Worm (Caenorhabditis elegans) whole organism, mixed stage, embryonic: ENCODE measurements around the gene glt-4.

Source experiments
- M03D4.4 ChIP-seq: sonication (generic microtip); optimal IDR thresholded peaks from 2 replicates; lab custom pipeline; 2017; ENCODE audit warnings: mild to moderate bottlenecking, missing genetic modification characterization, missing compliant biosample characterization
- bed-3 ChIP-seq: fragments of 200-800 bp; sonication (Bioruptor generic); optimal IDR thresholded peaks from 3 replicates; lab custom pipeline; 2018; ENCODE audit warnings: mild to moderate bottlenecking, missing genetic modification characterization, moderate library complexity, missing compliant biosample characterization
- blmp-1 ChIP-seq: fragments of 150-350 bp; optimal IDR thresholded peaks from 2 replicates; lab custom pipeline; 2014; ENCODE audit warnings: missing biosample characterization, missing genetic modification characterization
- ceh-39 ChIP-seq: fragments of 150-350 bp; optimal IDR thresholded peaks from 2 replicates; lab custom pipeline; 2014; ENCODE audit warnings: missing biosample characterization, missing genetic modification characterization
- ceh-43 ChIP-seq: fragments of 200-800 bp; sonication (Bioruptor generic); optimal IDR thresholded peaks from 2 replicates; lab custom pipeline; 2018; ENCODE audit warnings: mild to moderate bottlenecking, missing genetic modification characterization, moderate library complexity, missing compliant biosample characterization
- ceh-83 ChIP-seq: fragments of 200-800 bp; sonication (Bioruptor generic); optimal IDR thresholded peaks from 2 replicates; lab custom pipeline; 2018; ENCODE audit warnings: mild to moderate bottlenecking, missing genetic modification characterization, missing compliant biosample characterization
- ces-1 ChIP-seq: fragments of 150-350 bp; optimal IDR thresholded peaks from 2 replicates; lab custom pipeline; 2014; ENCODE audit warnings: missing biosample characterization, missing genetic modification reagents, missing genetic modification characterization
- cnd-1 ChIP-seq: fragments of 200-800 bp; sonication (Bioruptor generic); optimal IDR thresholded peaks from 2 replicates; lab custom pipeline; 2018; ENCODE audit warnings: mild to moderate bottlenecking, missing genetic modification characterization, missing compliant biosample characterization
- drap-1 ChIP-seq: fragments of 200-800 bp; sonication (Bioruptor generic); optimal IDR thresholded peaks from 3 replicates; lab custom pipeline; 2018; ENCODE audit warnings: mild to moderate bottlenecking, missing genetic modification characterization, missing compliant biosample characterization
- elt-1 ChIP-seq: sonication (generic microtip); optimal IDR thresholded peaks from 2 replicates; lab custom pipeline; 2017; ENCODE audit warnings: missing genetic modification characterization, mild to moderate bottlenecking, missing compliant biosample characterization, antibody characterized with exemption, moderate library complexity, borderline replicate concordance; ENCODE audit not compliant: insufficient read depth
- elt-3 ChIP-seq: fragments of 150-350 bp; optimal IDR thresholded peaks from 2 replicates; lab custom pipeline; 2014; ENCODE audit warnings: missing biosample characterization, missing genetic modification characterization
- flh-1 ChIP-seq: fragments of 200-800 bp; sonication (Bioruptor generic); optimal IDR thresholded peaks from 2 replicates; lab custom pipeline; 2018; ENCODE audit warnings: mild to moderate bottlenecking, missing genetic modification characterization, moderate library complexity, missing compliant biosample characterization
- ham-2 ChIP-seq: fragments of 200-800 bp; sonication (Bioruptor generic); optimal IDR thresholded peaks from 2 replicates; lab custom pipeline; 2018; ENCODE audit warnings: mild to moderate bottlenecking, missing genetic modification characterization, missing compliant biosample characterization
- hlh-1 ChIP-seq: fragments of 150-350 bp; optimal IDR thresholded peaks from 2 replicates; lab custom pipeline; 2014; ENCODE audit warnings: missing biosample characterization, missing genetic modification reagents, missing genetic modification characterization
- lin-13 ChIP-seq: fragments of 150-350 bp; optimal IDR thresholded peaks from 2 replicates; lab custom pipeline; 2014; ENCODE audit warnings: missing biosample characterization, missing genetic modification characterization
- lsy-2 ChIP-seq: fragments of 150-350 bp; optimal IDR thresholded peaks from 2 replicates; lab custom pipeline; 2014; ENCODE audit warnings: missing biosample characterization, missing genetic modification characterization
- mab-5 ChIP-seq: fragments of 150-350 bp; optimal IDR thresholded peaks from 2 replicates; lab custom pipeline; 2014; ENCODE audit warnings: missing biosample characterization, missing genetic modification characterization
- mep-1 ChIP-seq: fragments of 150-350 bp; optimal IDR thresholded peaks from 2 replicates; lab custom pipeline; 2017; ENCODE audit warnings: missing biosample characterization, missing genetic modification reagents, missing genetic modification characterization, inconsistent platforms
- mls-2 ChIP-seq: sonication (generic microtip); optimal IDR thresholded peaks from 2 replicates; lab custom pipeline; 2016; ENCODE audit warnings: mild to moderate bottlenecking, missing genetic modification characterization, moderate library complexity, missing compliant biosample characterization
- nhr-12 ChIP-seq: fragments of 150-350 bp; optimal IDR thresholded peaks from 2 replicates; lab custom pipeline; 2014; ENCODE audit warnings: missing biosample characterization, missing genetic modification characterization
- nhr-237 ChIP-seq: fragments of 150-350 bp; optimal IDR thresholded peaks from 2 replicates; lab custom pipeline; 2014; ENCODE audit warnings: missing biosample characterization, missing genetic modification characterization
- nhr-28 ChIP-seq: fragments of 150-350 bp; optimal IDR thresholded peaks from 2 replicates; lab custom pipeline; 2014; ENCODE audit warnings: missing biosample characterization, missing genetic modification characterization
- nhr-76 ChIP-seq: sonication (generic microtip); optimal IDR thresholded peaks from 2 replicates; lab custom pipeline; 2017; ENCODE audit warnings: missing biosample characterization, missing genetic modification characterization
- pha-4 ChIP-seq: fragments of 150-350 bp; optimal IDR thresholded peaks from 2 replicates; lab custom pipeline; 2018; ENCODE audit warnings: missing biosample characterization, missing genetic modification reagents, missing genetic modification characterization
- sem-2 ChIP-seq: fragments of 200-800 bp; sonication (Bioruptor generic); optimal IDR thresholded peaks from 2 replicates; lab custom pipeline; 2018; ENCODE audit warnings: mild to moderate bottlenecking, missing genetic modification characterization, missing compliant biosample characterization
- snpc-4 ChIP-seq: fragments of 150-350 bp; optimal IDR thresholded peaks from 2 replicates; lab custom pipeline; 2014; ENCODE audit warnings: missing biosample characterization, missing genetic modification characterization
- sptf-1 ChIP-seq: sonication (generic microtip); optimal IDR thresholded peaks from 2 replicates; lab custom pipeline; 2017; ENCODE audit warnings: mild to moderate bottlenecking, missing genetic modification characterization, moderate library complexity, missing compliant biosample characterization
- tbx-8 ChIP-seq: fragments of 200-800 bp; sonication (Bioruptor generic); optimal IDR thresholded peaks from 2 replicates; lab custom pipeline; 2018; ENCODE audit warnings: mild to moderate bottlenecking, missing genetic modification characterization, moderate library complexity, missing compliant biosample characterization
- unc-120 ChIP-seq: sonication (generic microtip); optimal IDR thresholded peaks from 2 replicates; lab custom pipeline; 2017; ENCODE audit warnings: missing genetic modification characterization, missing compliant biosample characterization; ENCODE audit not compliant: poor library complexity, severe bottlenecking
- zip-8 ChIP-seq: fragments of 150-350 bp; optimal IDR thresholded peaks from 2 replicates; lab custom pipeline; 2014; ENCODE audit warnings: missing biosample characterization, missing genetic modification characterization
- ztf-11 ChIP-seq: fragments of 150-350 bp; optimal IDR thresholded peaks from 2 replicates; lab custom pipeline; 2014; ENCODE audit warnings: missing biosample characterization, missing genetic modification characterization

Gene glt-4

DNA sequence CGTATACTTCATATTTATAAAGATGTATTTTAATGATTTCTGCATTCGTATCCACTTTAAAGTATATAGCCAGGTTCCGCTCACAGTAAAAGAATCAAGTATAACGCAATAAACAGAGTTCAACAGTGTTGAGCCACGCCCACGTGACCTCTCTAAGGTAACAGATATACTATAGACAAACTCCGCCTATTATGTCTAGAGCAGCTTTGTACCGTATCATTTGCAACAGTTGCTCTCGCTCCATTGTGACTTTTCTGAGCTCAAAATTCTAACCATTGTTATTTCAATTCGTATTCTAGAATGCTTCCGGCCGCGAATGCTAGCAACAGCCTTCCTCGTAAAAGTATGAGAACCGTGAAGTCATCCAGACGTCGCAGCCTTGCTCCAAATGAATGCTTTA is 29.9 kb upstream of the glt-4 start, which contains the start of gene C03B1.17:
Gene C03B1.17 (plus strand): TSS at position 301 of the 400 bp plus-strand sequence.
- TF ChIP-seq mab-5 (no peak), drap-1 (GFP tag; lab: Kevin White, UChicago) (no peak), ceh-43 (GFP tag; lab: Kevin White, UChicago) (no peak), M03D4.4 (tag; lab: Kevin White, UChicago) (no peak)
- TF ChIP-seq, all 35 proteins: peak for 0

DNA sequence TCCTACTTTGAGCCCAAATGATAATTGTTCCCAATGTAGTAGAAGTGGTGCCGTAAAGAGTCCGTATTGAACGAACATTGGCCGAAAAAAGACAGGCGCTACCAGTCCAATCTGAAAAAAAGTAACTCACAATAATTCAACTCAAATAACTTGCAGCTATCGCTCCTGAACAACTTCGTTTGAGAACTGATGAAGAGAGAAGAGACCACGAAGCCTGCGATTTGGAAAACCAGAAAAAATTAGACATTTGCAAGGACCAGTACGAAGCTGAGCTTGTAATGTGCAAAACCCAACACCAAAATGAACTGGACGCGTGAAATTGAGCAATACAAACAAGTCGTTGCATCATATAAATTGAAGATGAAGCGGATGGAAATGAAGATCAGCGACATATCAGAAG is 28.8 kb upstream of the glt-4 start, which contains the start of gene C03B1.1:
Gene C03B1.1 (plus strand): TSS at position 301 of the 400 bp plus-strand sequence.
- TF ChIP-seq cnd-1 (tag; lab: Kevin White, UChicago): no peak
- TF ChIP-seq ham-2: no peak
- TF ChIP-seq drap-1 (GFP tag; lab: Kevin White, UChicago): no peak
- TF ChIP-seq lin-13 (tag; lab: Kevin White, UChicago): no peak
- TF ChIP-seq ces-1 (GFP tag; lab: Kevin White, UChicago): no peak
- TF ChIP-seq mls-2 (tag; lab: Kevin White, UChicago): no peak
- TF ChIP-seq unc-120 (tag; lab: Kevin White, UChicago): no peak
- no peak for TF ChIP-seq snpc-4 (tag; lab: Kevin White, UChicago)
- no peak for TF ChIP-seq hlh-1

DNA sequence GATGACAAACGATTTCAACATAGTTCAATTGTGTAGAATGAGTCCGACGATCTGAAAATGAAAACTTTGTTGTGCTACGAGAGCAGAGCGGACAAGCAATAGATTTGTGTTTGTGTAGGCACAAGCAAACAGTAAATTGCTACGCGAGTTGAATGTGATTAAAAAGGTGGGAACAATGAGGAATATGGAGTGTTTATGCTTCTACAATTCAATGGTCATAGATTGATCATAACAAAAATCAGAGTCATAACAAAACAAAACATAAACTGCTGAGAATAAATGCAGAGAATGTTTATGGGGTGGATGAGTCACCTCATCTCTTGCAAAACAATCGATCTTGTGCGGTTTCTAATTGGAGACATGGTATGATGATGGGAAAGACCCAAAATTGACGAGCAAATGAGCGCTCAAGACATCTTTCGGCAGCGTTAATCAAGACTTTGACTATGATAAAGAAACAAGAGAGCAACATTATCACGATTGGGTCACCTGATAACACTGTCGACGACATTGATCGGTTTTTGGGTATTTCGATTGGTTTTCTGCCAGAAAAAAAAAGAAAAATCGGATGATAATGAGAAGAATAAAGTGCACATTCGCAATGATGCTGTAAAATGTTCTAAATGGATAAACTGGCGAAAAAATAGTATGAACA is 25.5 kb upstream of the glt-4 start, which contains the start of gene lmp-1:
Gene lmp-1 (minus strand): TSS at position 51 of the 655 bp plus-strand sequence.
- TF ChIP-seq nhr-237 (tag; lab: Kevin White, UChicago): no peak
- TF ChIP-seq M03D4.4 (tag; lab: Kevin White, UChicago): no peak
- TF ChIP-seq mep-1: no peak
- TF ChIP-seq bed-3 (GFP tag; lab: Kevin White, UChicago): no peak
- TF ChIP-seq ceh-43 (GFP tag; lab: Kevin White, UChicago): no peak
- TF ChIP-seq hlh-1: no peak
- TF ChIP-seq ceh-83: no peak
- no peak for TF ChIP-seq unc-120 (tag; lab: Kevin White, UChicago)
- no peak for TF ChIP-seq nhr-28
- TF ChIP-seq sptf-1 (tag; lab: Kevin White, UChicago): no peak
- TF ChIP-seq ceh-39 (tag; lab: Kevin White, UChicago): no peak
- no peak for TF ChIP-seq ham-2
- no peak for TF ChIP-seq nhr-76 (tag; lab: Kevin White, UChicago)

DNA sequence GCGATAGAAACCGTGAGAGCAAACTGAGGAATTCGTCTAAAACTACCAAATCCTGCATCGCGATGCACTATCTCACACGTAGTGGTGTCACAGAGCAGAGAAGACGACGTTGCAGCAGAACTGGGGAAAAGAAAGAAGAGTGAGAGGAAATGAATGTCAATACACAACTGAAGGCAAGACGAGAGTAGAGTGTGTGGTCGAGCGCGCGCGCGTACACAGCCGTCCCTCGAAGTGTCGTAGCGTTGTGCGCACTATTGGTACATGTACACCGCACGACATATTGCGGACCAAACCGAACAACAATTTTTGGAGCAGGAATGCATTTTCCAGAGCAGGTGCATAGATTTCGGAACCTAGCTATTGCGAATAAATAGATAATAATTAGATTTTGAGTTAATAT is 24.9 kb upstream of the glt-4 start:
- peak; percentile 20 for TF ChIP-seq ztf-11 (tag; lab: Kevin White, UChicago)
- peak; percentile 44 for TF ChIP-seq nhr-237 (tag; lab: Kevin White, UChicago)
- TF ChIP-seq zip-8 (tag; lab: Kevin White, UChicago): no peak
- no peak for TF ChIP-seq bed-3 (GFP tag; lab: Kevin White, UChicago)
- TF ChIP-seq nhr-76 (tag; lab: Kevin White, UChicago): no peak
- TF ChIP-seq M03D4.4 (tag; lab: Kevin White, UChicago): no peak
- TF ChIP-seq hlh-1: peak; percentile 56
- peak; percentile 11 for TF ChIP-seq lsy-2 (tag; lab: Kevin White, UChicago)
- TF ChIP-seq ceh-39 (tag; lab: Kevin White, UChicago): no peak
- no peak for TF ChIP-seq blmp-1 (tag; lab: Kevin White, UChicago)
- peak; percentile 56 for TF ChIP-seq mls-2 (tag; lab: Kevin White, UChicago)
- no peak for TF ChIP-seq sem-2
- no peak for TF ChIP-seq elt-3 (tag; lab: Kevin White, UChicago)
- peak; percentile 62 for TF ChIP-seq mep-1
- peak; percentile 36 for TF ChIP-seq unc-120 (tag; lab: Kevin White, UChicago)
- peak; percentile 47 for TF ChIP-seq ham-2
- TF ChIP-seq ces-1 (GFP tag; lab: Kevin White, UChicago): peak; percentile 44
- peak; percentile 65 for TF ChIP-seq drap-1 (GFP tag; lab: Kevin White, UChicago)
- peak; percentile 71 for TF ChIP-seq lin-13 (tag; lab: Kevin White, UChicago)
- TF ChIP-seq pha-4 (tag; lab: Kevin White, UChicago): peak; percentile 91
- TF ChIP-seq sptf-1 (tag; lab: Kevin White, UChicago): peak; percentile 54
- peak; percentile 15 for TF ChIP-seq cnd-1 (tag; lab: Kevin White, UChicago)

DNA sequence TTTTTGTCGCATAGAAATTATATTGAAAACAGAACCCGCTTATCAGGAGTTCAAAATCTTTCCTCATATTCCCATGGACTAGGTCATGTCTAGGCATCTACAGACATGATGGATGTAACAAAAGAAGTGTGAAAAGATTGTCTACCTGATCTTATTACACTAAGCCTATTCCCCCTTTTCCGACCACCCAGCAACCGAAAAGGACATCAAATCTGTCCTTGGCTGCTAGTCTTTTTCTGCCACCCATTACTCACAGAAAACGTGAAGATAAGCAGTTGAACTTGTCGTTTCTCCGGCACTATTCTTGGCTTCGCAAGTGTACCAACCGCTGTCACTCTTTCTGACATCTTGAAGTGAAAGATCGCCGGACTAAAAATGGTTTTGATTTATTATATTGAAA is 20.3 kb upstream of the glt-4 start:
- no peak for TF ChIP-seq nhr-12 (tag; lab: Kevin White, UChicago)
- no peak for TF ChIP-seq unc-120 (tag; lab: Kevin White, UChicago)
- no peak for TF ChIP-seq ztf-11 (tag; lab: Kevin White, UChicago)
- no peak for TF ChIP-seq hlh-1
- no peak for TF ChIP-seq ceh-83
- peak; percentile 19 for TF ChIP-seq ham-2
- TF ChIP-seq flh-1 (GFP tag; lab: Kevin White, UChicago): no peak
- no peak for TF ChIP-seq M03D4.4 (tag; lab: Kevin White, UChicago)
- TF ChIP-seq elt-1 (tag; lab: Kevin White, UChicago): peak; percentile 24
- no peak for TF ChIP-seq nhr-237 (tag; lab: Kevin White, UChicago)
- no peak for TF ChIP-seq elt-3 (tag; lab: Kevin White, UChicago)
- TF ChIP-seq sem-2: no peak
- no peak for TF ChIP-seq mab-5
- no peak for TF ChIP-seq mls-2 (tag; lab: Kevin White, UChicago)
- TF ChIP-seq tbx-8 (GFP tag; lab: Kevin White, UChicago): no peak
- no peak for TF ChIP-seq lsy-2 (tag; lab: Kevin White, UChicago)
- no peak for TF ChIP-seq cnd-1 (tag; lab: Kevin White, UChicago)
- no peak for TF ChIP-seq blmp-1 (tag; lab: Kevin White, UChicago)
